Fruit fly (Drosophila melanogaster): Measurements from ENCODE around the gene Sfp24C1.
A peak's percentile ranks its signal among the peaks of the same experiment; 100 is the strongest.

The Sfp24C1 gene

dm6 chr2L:3737682-3738081 lies 37.2 kb downstream of the Sfp24C1 start (continued):
- TF ChIP-seq CoRest (tag; optimal IDR thresholded peaks at IDR 0.05) (peak; percentile 14), Hand (GFP tag; optimal IDR thresholded peaks at IDR 0.05) (peak; percentile 25), dmrt99B (tag; optimal IDR thresholded peaks at IDR 0.05) (peak; percentile 30)

DNA sequence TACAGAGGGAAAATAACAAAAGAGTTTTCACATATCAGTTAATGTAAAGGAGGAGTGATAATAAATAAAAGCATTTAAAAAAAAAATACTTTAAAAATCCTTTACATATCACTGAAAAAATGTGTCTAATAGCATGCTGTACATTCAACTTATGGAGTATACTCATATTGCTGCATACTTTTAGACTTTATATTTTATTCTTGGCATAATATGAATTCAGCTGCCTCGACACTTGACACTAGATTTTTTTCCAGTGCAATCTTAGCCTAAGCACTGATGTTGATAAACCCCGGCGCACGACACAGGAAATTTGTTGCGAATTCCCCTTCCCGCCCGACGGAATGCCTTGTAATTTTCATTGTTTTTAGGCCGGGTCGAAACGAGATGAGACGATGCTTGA lies 40.0 kb downstream of the Sfp24C1 start:
- no peak for TF ChIP-seq amos (GFP tag; IDR thresholded peaks at IDR 0.05; ENCODE audit: partially characterized antibody)
- no peak for TF ChIP-seq nmo (GFP tag; optimal IDR thresholded peaks at IDR 0.05)
- TF ChIP-seq gro (GFP tag; optimal IDR thresholded peaks at IDR 0.05), result peak; percentile 2
- TF ChIP-seq sisA (GFP tag; IDR thresholded peaks at IDR 0.05), result no peak
- TF ChIP-seq Poxn (GFP tag; IDR thresholded peaks at IDR 0.05), result no peak
- TF ChIP-seq stwl (tag; optimal IDR thresholded peaks at IDR 0.05), result peak; percentile 3
- TF ChIP-seq CTCF (GFP tag; optimal IDR thresholded peaks at IDR 0.05), result no peak
- TF ChIP-seq CG32772 (GFP tag; IDR thresholded peaks at IDR 0.05), result no peak
- TF ChIP-seq schlank (tag; optimal IDR thresholded peaks at IDR 0.05), result no peak
- TF ChIP-seq PHDP (tag; optimal IDR thresholded peaks at IDR 0.05), result peak; percentile 23
- TF ChIP-seq zf30C (GFP tag; optimal IDR thresholded peaks at IDR 0.05), result peak; percentile 66
- peak; percentile 3 for TF ChIP-seq CG13296 (GFP tag; optimal IDR thresholded peaks at IDR 0.05)
- no peak for TF ChIP-seq sr (GFP tag; IDR thresholded peaks at IDR 0.05)
- TF ChIP-seq lab (GFP tag; optimal IDR thresholded peaks at IDR 0.05), result peak; percentile 62
- TF ChIP-seq sens (GFP tag), result peak; percentile 50
- TF ChIP-seq CG7839 (tag; optimal IDR thresholded peaks at IDR 0.05), result peak; percentile 46
- TF ChIP-seq unpg (GFP tag; optimal IDR thresholded peaks at IDR 0.05), result peak; percentile 2
- peak; percentile 51 for TF ChIP-seq Hmr (GFP tag; optimal IDR thresholded peaks at IDR 0.05)
- TF ChIP-seq CG16813 (GFP tag; IDR thresholded peaks at IDR 0.05; ENCODE audit: partially characterized antibody), result no peak
- peak; percentile 2 for TF ChIP-seq caup (GFP tag; optimal IDR thresholded peaks at IDR 0.05; ENCODE audit: severe bottlenecking)
- peak; percentile 25 for TF ChIP-seq Rfx (GFP tag; IDR thresholded peaks at IDR 0.05)
- no peak for TF ChIP-seq ci (GFP tag; IDR thresholded peaks at IDR 0.05)
- no peak for TF ChIP-seq B-H1 (GFP tag; IDR thresholded peaks at IDR 0.05)
- peak; percentile 11; the same call in 1 of the 2 replicates for TF ChIP-seq lmd (GFP tag; IDR thresholded peaks at IDR 0.05)
- TF ChIP-seq Antp (GFP tag; optimal IDR thresholded peaks at IDR 0.05), result no peak
- TF ChIP-seq CG2120 (GFP tag; optimal IDR thresholded peaks at IDR 0.05), result peak; percentile 50
- TF ChIP-seq HmgZ (tag; optimal IDR thresholded peaks at IDR 0.05), result no peak
- peak; percentile 12 for TF ChIP-seq Fer3 (tag; optimal IDR thresholded peaks at IDR 0.05)
- no peak for TF ChIP-seq Max (GFP tag; optimal IDR thresholded peaks at IDR 0.05)
- TF ChIP-seq abd-A (tag; optimal IDR thresholded peaks at IDR 0.05), result peak; percentile 25
- no peak for TF ChIP-seq H15 (GFP tag; IDR thresholded peaks at IDR 0.05)
- peak; percentile 51 for TF ChIP-seq CG11504 (tag; optimal IDR thresholded peaks at IDR 0.05)
- TF ChIP-seq CoRest (tag; optimal IDR thresholded peaks at IDR 0.05), result peak; percentile 12
- TF ChIP-seq dmrt99B (tag; optimal IDR thresholded peaks at IDR 0.05), result peak; percentile 40
- peak; percentile 35 for TF ChIP-seq CG7556 (GFP tag; optimal IDR thresholded peaks at IDR 0.05)
- TF ChIP-seq CG1647 (GFP tag; optimal IDR thresholded peaks at IDR 0.05), result no peak
- peak; percentile 36 for TF ChIP-seq Ptx1 (GFP tag; IDR thresholded peaks at IDR 0.05)
- TF ChIP-seq Jarid2 (GFP tag; optimal IDR thresholded peaks at IDR 0.05), result no peak
- TF ChIP-seq CG8290 (GFP tag; optimal IDR thresholded peaks at IDR 0.05), result no peak
- TF ChIP-seq CG8290 (tag; optimal IDR thresholded peaks at IDR 0.05), result peak in 1 of 2 experiments; percentile 18
- TF ChIP-seq slou (GFP tag; optimal IDR thresholded peaks at IDR 0.05), result peak; percentile 3
- peak; percentile 62 for TF ChIP-seq CG2678 (tag; optimal IDR thresholded peaks at IDR 0.05)
- TF ChIP-seq Atf-2 (GFP tag; optimal IDR thresholded peaks at IDR 0.05), result no peak
- peak; percentile 52; the same call in 2 of the 3 replicates for TF ChIP-seq row (GFP tag; IDR thresholded peaks at IDR 0.05)
- TF ChIP-seq Atf6 (GFP tag; IDR thresholded peaks at IDR 0.05), result 0 out of 2 replicates have a peak, but pooled peaks have one; percentile 22
- peak; percentile 19 for TF ChIP-seq CG13424 (tag; optimal IDR thresholded peaks at IDR 0.05)
- no peak for TF ChIP-seq pnt (GFP tag; optimal IDR thresholded peaks at IDR 0.05)
- TF ChIP-seq lilli (GFP tag; optimal IDR thresholded peaks at IDR 0.05), result peak; percentile 9
